Fruit fly (Drosophila melanogaster) whole organism, wandering third instar larva: Measurements from ENCODE around the gene gogo.

Experiments
- Abd-B ChIP-seq: fragments of >200 bp; optimal IDR thresholded peaks from 2 replicates; lab custom pipeline; 2017; ENCODE audit warnings: missing biosample characterization, missing genetic modification characterization
- CG32264 ChIP-seq: fragments of 200-800 bp; sonication (Bioruptor generic); optimal IDR thresholded peaks from 2 replicates; lab custom pipeline; 2016; ENCODE audit warnings: missing biosample characterization, missing genetic modification characterization
- CG9705 ChIP-seq: fragments of 200-800 bp; sonication (Bioruptor generic); optimal IDR thresholded peaks from 2 replicates; lab custom pipeline; 2018; ENCODE audit warnings: missing biosample characterization, mild to moderate bottlenecking, missing genetic modification characterization
- CrebA ChIP-seq: fragments of 200-800 bp; sonication (Bioruptor generic); optimal IDR thresholded peaks from 2 replicates; lab custom pipeline; 2016; ENCODE audit warnings: missing biosample characterization, mild to moderate bottlenecking, missing genetic modification characterization, borderline replicate concordance
- Dfd ChIP-seq: fragments of >200 bp; optimal IDR thresholded peaks from 2 replicates; lab custom pipeline; 2017; ENCODE audit warnings: missing biosample characterization, missing genetic modification characterization
- HLH106 ChIP-seq: fragments of 200-800 bp; optimal IDR thresholded peaks from 3 replicates; lab custom pipeline; 2019; ENCODE audit warnings: missing biosample characterization, mild to moderate bottlenecking, missing genetic modification characterization, moderate library complexity
- Hnf4 ChIP-seq: fragments of 200-800 bp; sonication (Bioruptor generic); optimal IDR thresholded peaks from 2 replicates; lab custom pipeline; 2016; ENCODE audit warnings: missing biosample characterization, mild to moderate bottlenecking, missing genetic modification characterization
- Hr78 ChIP-seq: fragments of >200 bp; optimal IDR thresholded peaks from 2 replicates; lab custom pipeline; 2017; ENCODE audit warnings: missing biosample characterization, missing genetic modification characterization
- Hr83 ChIP-seq: fragments of 200-300 bp; sonication (Bioruptor generic); optimal IDR thresholded peaks from 2 replicates; lab custom pipeline; 2016; ENCODE audit warnings: missing biosample characterization, mild to moderate bottlenecking, missing genetic modification characterization, moderate library complexity; ENCODE audit not compliant: poor library complexity, severe bottlenecking
- Jra ChIP-seq: sonication (Bioruptor generic); optimal IDR thresholded peaks from 2 replicates; lab custom pipeline; 2016; ENCODE audit warnings: missing biosample characterization, missing genetic modification characterization
- Mio ChIP-seq: sonication (Bioruptor generic); optimal IDR thresholded peaks from 2 replicates; lab custom pipeline; 2016; ENCODE audit warnings: missing biosample characterization, missing genetic modification characterization
- Myc ChIP-seq: fragments of >200 bp; optimal IDR thresholded peaks from 2 replicates; lab custom pipeline; 2017
- N ChIP-seq: fragments of >200 bp; optimal IDR thresholded peaks from 2 replicates; lab custom pipeline; 2018; ENCODE audit warnings: missing biosample characterization, missing external identifiers, missing genetic modification characterization
- OdsH ChIP-seq: fragments of 200-800 bp; sonication (Bioruptor generic); optimal IDR thresholded peaks from 2 replicates; lab custom pipeline; 2016; ENCODE audit warnings: missing biosample characterization, mild to moderate bottlenecking, missing genetic modification characterization
- Rel ChIP-seq, 2 experiments: fragments of 200-800 bp; sonication (Bioruptor generic) in 1 of 2; optimal IDR thresholded peaks; 2 replicates in 1 of 2; 3 replicates in 1 of 2; lab custom pipeline; 2016 to 2019; ENCODE audit warnings: mild to moderate bottlenecking in 2 of 2, missing biosample characterization in 2 of 2, missing genetic modification characterization in 2 of 2, moderate library complexity in 1 of 2
- Sp1 ChIP-seq: fragments of 200-800 bp; sonication (Bioruptor generic); optimal IDR thresholded peaks from 3 replicates; lab custom pipeline; 2019; ENCODE audit warnings: missing biosample characterization, mild to moderate bottlenecking, missing genetic modification characterization, moderate library complexity
- Vsx2 ChIP-seq: fragments of 200-300, 225-300 bp; sonication (Bioruptor generic); optimal IDR thresholded peaks from 2 replicates; lab custom pipeline; 2018; ENCODE audit warnings: missing biosample characterization, missing genetic modification characterization; ENCODE audit not compliant: partially characterized antibody
- br ChIP-seq: fragments of 200-800 bp; sonication (Bioruptor generic); optimal IDR thresholded peaks from 2 replicates; lab custom pipeline; 2016; ENCODE audit warnings: missing biosample characterization, missing genetic modification characterization
- dl ChIP-seq, 2 experiments: fragments of 175-275, 200-275 bp in 1 of 2; fragments of 200-275 bp in 1 of 2; sonication (Bioruptor generic); optimal IDR thresholded peaks; lab custom pipeline; 2018; ENCODE audit warnings: mild to moderate bottlenecking in 2 of 2, missing biosample characterization in 2 of 2, missing genetic modification characterization in 2 of 2, moderate library complexity in 2 of 2; ENCODE audit not compliant: partially characterized antibody in 2 of 2, insufficient read depth in 1 of 2
- dmrt93B ChIP-seq: fragments of 200-800 bp; sonication (Bioruptor generic); optimal IDR thresholded peaks from 2 replicates; lab custom pipeline; 2018; ENCODE audit warnings: missing biosample characterization, mild to moderate bottlenecking, missing genetic modification characterization
- dsf ChIP-seq: sonication (Bioruptor generic); optimal IDR thresholded peaks from 2 replicates; lab custom pipeline; 2016; ENCODE audit warnings: missing biosample characterization, missing genetic modification characterization, borderline replicate concordance
- ey ChIP-seq: fragments of 200-800 bp; sonication (Bioruptor generic); optimal IDR thresholded peaks from 2 replicates; lab custom pipeline; 2016; ENCODE audit warnings: missing biosample characterization, missing genetic modification characterization
- foxo ChIP-seq, 2 experiments: fragments of 200-800 bp; sonication (Bioruptor generic); optimal IDR thresholded peaks; 2 replicates in 1 of 2; 3 replicates in 1 of 2; lab custom pipeline; 2016 to 2017; ENCODE audit warnings: missing biosample characterization in 2 of 2, missing genetic modification characterization in 2 of 2
- fru ChIP-seq: fragments of 200-800 bp; sonication (Bioruptor generic); optimal IDR thresholded peaks from 3 replicates; lab custom pipeline; 2016; ENCODE audit warnings: missing biosample characterization, mild to moderate bottlenecking, missing genetic modification characterization
- h ChIP-seq: fragments of 200-800 bp; sonication (Bioruptor generic); optimal IDR thresholded peaks from 3 replicates; lab custom pipeline; 2016; ENCODE audit warnings: missing biosample characterization, mild to moderate bottlenecking, missing genetic modification characterization
- jim ChIP-seq: fragments of 175-275, 200-325 bp; sonication (Bioruptor generic); optimal IDR thresholded peaks from 2 replicates; lab custom pipeline; 2016; ENCODE audit warnings: missing biosample characterization, mild to moderate bottlenecking, missing genetic modification characterization
- lola ChIP-seq: fragments of >200 bp; optimal IDR thresholded peaks from 2 replicates; lab custom pipeline; 2017; ENCODE audit warnings: missing biosample characterization, missing genetic modification characterization
- pan ChIP-seq: fragments of >200 bp; optimal IDR thresholded peaks from 2 replicates; lab custom pipeline; 2017
- rgr ChIP-seq: fragments of 200-800 bp; sonication (Bioruptor generic); optimal IDR thresholded peaks from 3 replicates; lab custom pipeline; 2016; ENCODE audit warnings: missing biosample characterization, mild to moderate bottlenecking, missing genetic modification characterization
- sv ChIP-seq: fragments of 200-800 bp; sonication (Bioruptor generic); optimal IDR thresholded peaks from 3 replicates; lab custom pipeline; 2016; ENCODE audit warnings: missing biosample characterization, missing genetic modification characterization
- tai ChIP-seq: sonication (Bioruptor generic); optimal IDR thresholded peaks from 2 replicates; lab custom pipeline; 2016; ENCODE audit warnings: missing biosample characterization, missing genetic modification characterization
- woc ChIP-seq: sonication (Bioruptor generic); optimal IDR thresholded peaks from 2 replicates; lab custom pipeline; 2016; ENCODE audit warnings: missing biosample characterization, mild to moderate bottlenecking, missing genetic modification characterization

Gene gogo

dm6 chr3L:20296797-20297196, 1.9 kb upstream of the gogo start, which contains the start of gene FRG1:
TSS of gene FRG1 (minus strand) at chr3L:20296971.
- TF ChIP-seq OdsH (GFP tag; lab: Kevin White, UChicago) = no peak
- TF ChIP-seq jim = no peak
- no peak for TF ChIP-seq HLH106 (tag; lab: Kevin White, UChicago)

DNA sequence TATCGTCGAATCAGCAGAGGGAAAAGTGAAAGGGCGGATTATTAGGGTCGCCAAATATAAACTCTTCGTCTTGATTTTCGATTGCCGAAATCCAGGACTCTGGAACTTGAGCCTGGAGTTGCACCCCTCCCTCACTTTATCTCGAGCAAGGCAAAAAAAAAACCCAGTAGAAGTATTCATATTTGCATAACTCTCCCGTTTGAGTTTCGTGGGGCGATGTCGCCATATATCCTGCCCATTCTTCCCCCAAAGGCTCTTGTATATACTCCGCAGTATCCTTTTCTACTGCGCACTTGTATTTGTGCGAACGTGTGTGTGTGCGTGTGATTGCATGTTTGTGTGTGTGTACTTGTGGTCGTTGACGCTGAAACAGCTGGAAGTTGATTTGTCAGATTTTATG, 7.9 kb downstream of the gogo start:
- TF ChIP-seq lola (GFP tag; lab: Kevin White, UChicago) = no peak
- TF ChIP-seq Rel (GFP tag; optimal IDR thresholded peaks at IDR 0.05; lab: Kevin White, UChicago) = no peak
- TF ChIP-seq Rel (tag; optimal IDR thresholded peaks at IDR 0.05; lab: Kevin White, UChicago) = no peak
- no peak for TF ChIP-seq CrebA (GFP tag; lab: Kevin White, UChicago)

dm6 chr3L:20281254-20281653, 13.7 kb downstream of the gogo start:
- no peak for TF ChIP-seq Dfd (GFP tag; lab: Kevin White, UChicago)
- no peak for TF ChIP-seq dsf (GFP tag; lab: Kevin White, UChicago)
- no peak for TF ChIP-seq sv (GFP tag; lab: Kevin White, UChicago)
- TF ChIP-seq Mio (GFP tag; lab: Kevin White, UChicago) = no peak
- TF ChIP-seq ey (GFP tag; lab: Kevin White, UChicago) = no peak
- no peak for TF ChIP-seq Myc (lab: Kevin White, UChicago)
- TF ChIP-seq Hnf4 (GFP tag; lab: Kevin White, UChicago) = no peak
- TF ChIP-seq Sp1 (GFP tag; lab: Kevin White, UChicago) = no peak
- no peak for TF ChIP-seq tai (GFP tag; lab: Kevin White, UChicago)
- TF ChIP-seq CrebA (GFP tag; lab: Kevin White, UChicago) = no peak
- TF ChIP-seq CG9705 (GFP tag; lab: Kevin White, UChicago) = no peak
- no peak for TF ChIP-seq OdsH (GFP tag; lab: Kevin White, UChicago)
- no peak for TF ChIP-seq Abd-B (GFP tag; lab: Kevin White, UChicago)
- TF ChIP-seq foxo (GFP tag; optimal IDR thresholded peaks at IDR 0.05; lab: Kevin White, UChicago) = no peak
- no peak for TF ChIP-seq br (GFP tag; lab: Kevin White, UChicago)
- TF ChIP-seq dmrt93B (GFP tag; lab: Kevin White, UChicago) = no peak
- TF ChIP-seq CG32264 = no peak
- no peak for TF ChIP-seq Hr83 (GFP tag; lab: Kevin White, UChicago)

- TF ChIP-seq N (no peak), jim (no peak), Jra (GFP tag; lab: Kevin White, UChicago) (no peak), HLH106 (tag; lab: Kevin White, UChicago) (no peak), Hr78 (GFP tag; lab: Kevin White, UChicago) (no peak), fru (GFP tag; lab: Kevin White, UChicago) (no peak), Vsx2 (GFP tag; lab: Kevin White, UChicago) (no peak), CG9705 (GFP tag; lab: Kevin White, UChicago) (no peak), h (GFP tag; lab: Kevin White, UChicago) (no peak), CrebA (GFP tag; lab: Kevin White, UChicago) (no peak)
Measured at dm6 chr3L:20276615-20277014, 18.3 kb downstream of the gogo start.

- no peak for TF ChIP-seq CrebA (GFP tag; lab: Kevin White, UChicago)
- TF ChIP-seq pan (lab: Kevin White, UChicago) = no peak
- TF ChIP-seq dmrt93B (GFP tag; lab: Kevin White, UChicago) = no peak
- TF ChIP-seq OdsH (GFP tag; lab: Kevin White, UChicago) = no peak
- TF ChIP-seq woc = no peak
- TF ChIP-seq Hr83 (GFP tag; lab: Kevin White, UChicago) = no peak
- TF ChIP-seq tai (GFP tag; lab: Kevin White, UChicago) = no peak
- TF ChIP-seq jim = no peak
- no peak for TF ChIP-seq rgr
- TF ChIP-seq CG9705 (GFP tag; lab: Kevin White, UChicago) = no peak
- no peak for TF ChIP-seq fru (GFP tag; lab: Kevin White, UChicago)
- TF ChIP-seq N = no peak
- no peak for TF ChIP-seq h (GFP tag; lab: Kevin White, UChicago)
- no peak for TF ChIP-seq Hr78 (GFP tag; lab: Kevin White, UChicago)
- no peak for TF ChIP-seq Dfd (GFP tag; lab: Kevin White, UChicago)
- TF ChIP-seq dl (GFP tag; optimal IDR thresholded peaks at IDR 0.05; lab: Kevin White, UChicago; ENCODE audit: insufficient read depth in 1 of 2, partially characterized antibody in 2 of 2) = no peak
Measured at dm6 chr3L:20275886-20276285, 19.0 kb downstream of the gogo start.
